Worm (Caenorhabditis elegans) whole organism, L1 larva: Measurements from ENCODE around the gene B0024.3.

Experiments used
- F16B12.6 ChIP-seq: fragments of 150-350 bp; optimal IDR thresholded peaks from 2 replicates; lab custom pipeline; 2014; ENCODE audit warnings: missing biosample characterization, missing genetic modification characterization
- egl-27 ChIP-seq, 2 experiments: fragments of 150-350 bp in 1 of 2; sonication (generic microtip); optimal IDR thresholded peaks; 3 replicates each; lab custom pipeline; 2017 to 2018; ENCODE audit warnings: missing biosample characterization in 2 of 2, missing genetic modification characterization in 2 of 2, missing genetic modification reagents in 2 of 2
- fkh-10 ChIP-seq: sonication (generic microtip); optimal IDR thresholded peaks from 2 replicates; lab custom pipeline; 2017; ENCODE audit warnings: missing biosample characterization, missing genetic modification reagents, missing genetic modification characterization
- fos-1 ChIP-seq: fragments of 150-350 bp; optimal IDR thresholded peaks from 2 replicates; lab custom pipeline; 2014; ENCODE audit warnings: missing biosample characterization, missing genetic modification characterization
- lir-3 ChIP-seq: sonication (generic microtip); optimal IDR thresholded peaks from 2 replicates; lab custom pipeline; 2016; ENCODE audit warnings: mild to moderate bottlenecking, missing genetic modification characterization, moderate library complexity, missing compliant biosample characterization; ENCODE audit not compliant: poor library complexity
- skn-1 ChIP-seq: fragments of 150-350 bp; optimal IDR thresholded peaks from 2 replicates; lab custom pipeline; 2014; ENCODE audit warnings: missing biosample characterization, missing genetic modification characterization
- snpc-4 ChIP-seq: fragments of 150-350 bp; optimal IDR thresholded peaks from 2 replicates; lab custom pipeline; 2014; ENCODE audit warnings: missing biosample characterization, missing genetic modification characterization
- unc-62 ChIP-seq: fragments of 150-350 bp; optimal IDR thresholded peaks from 2 replicates; lab custom pipeline; 2014; ENCODE audit warnings: missing biosample characterization, missing genetic modification reagents, missing genetic modification characterization
- unc-86 ChIP-seq: sonication (generic microtip); optimal IDR thresholded peaks from 2 replicates; lab custom pipeline; 2016; ENCODE audit warnings: missing genetic modification characterization, missing compliant biosample characterization
- zag-1 ChIP-seq: fragments of 150-350 bp; optimal IDR thresholded peaks from 2 replicates; lab custom pipeline; 2014; ENCODE audit warnings: missing biosample characterization, missing genetic modification characterization

DNA sequence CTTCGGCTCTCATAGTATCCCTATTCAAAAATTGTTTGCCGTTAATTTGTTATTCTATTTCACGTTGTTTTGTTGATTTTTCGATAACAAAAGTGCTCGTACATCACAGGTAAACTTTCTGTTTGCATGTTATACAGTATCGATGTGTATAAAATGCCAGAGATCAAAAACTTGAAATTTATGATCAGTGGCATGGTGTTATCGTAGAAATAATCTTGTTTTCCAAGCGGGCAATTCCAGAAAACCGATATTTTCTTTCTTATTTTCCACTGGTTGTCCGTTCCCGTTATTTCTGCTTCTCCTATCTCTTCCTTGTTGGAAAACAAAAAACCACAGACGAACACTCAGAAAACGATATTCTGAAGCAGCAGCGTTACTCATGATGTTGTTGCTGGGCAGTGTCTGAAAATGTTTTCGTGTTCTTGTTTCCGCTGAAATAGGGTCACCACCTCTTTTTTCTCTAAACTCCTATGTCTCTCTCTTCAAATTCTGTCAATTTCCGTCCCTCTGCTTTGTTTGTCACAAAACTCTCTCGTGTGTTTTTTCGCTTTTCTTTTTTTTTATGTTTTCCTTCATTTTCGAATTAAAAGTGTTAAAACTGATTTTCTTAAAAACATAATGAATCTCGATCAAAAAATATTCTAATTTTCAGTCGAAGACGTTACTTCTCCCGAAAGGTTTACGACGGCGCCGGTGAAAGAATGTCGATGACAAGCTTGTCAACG lies 38.9 kb upstream of the B0024.3 start, which contains the start of gene akt-1:
- TF ChIP-seq egl-27 (tag; optimal IDR thresholded peaks at IDR 0.05; lab: Kevin White, UChicago): no peak
- no peak for TF ChIP-seq zag-1 (tag; lab: Kevin White, UChicago)
- no peak for TF ChIP-seq fkh-10 (GFP tag; lab: Kevin White, UChicago)
- TF ChIP-seq snpc-4 (tag; lab: Kevin White, UChicago): no peak
- TF ChIP-seq unc-62 (GFP tag; lab: Kevin White, UChicago): no peak
- TF ChIP-seq F16B12.6: no peak
- no peak for TF ChIP-seq lir-3
- TF ChIP-seq skn-1 (tag; lab: Kevin White, UChicago): no peak
- no peak for TF ChIP-seq fos-1 (tag; lab: Kevin White, UChicago)
- no peak for TF ChIP-seq unc-86 (tag; lab: Kevin White, UChicago)
